Worm (Caenorhabditis elegans) whole organism, L2 larva: Measurements from ENCODE around the gene ttbk-4.
A peak's percentile ranks its signal among the peaks of the same experiment; 100 is the strongest.
"Not testable (repeated sequence)": the region's sequence is repeated elsewhere in the genome, so short reads cannot be mapped to it uniquely, and the experiment has no call there.

Source experiments
- F13H6.1 ChIP-seq: sonication (generic microtip); optimal IDR thresholded peaks from 2 replicates; lab custom pipeline; 2016; ENCODE audit warnings: missing genetic modification characterization, missing compliant biosample characterization
- R02D3.7 ChIP-seq: fragments of 150-350 bp; optimal IDR thresholded peaks from 2 replicates; lab custom pipeline; 2014; ENCODE audit warnings: missing biosample characterization, missing genetic modification characterization
- alr-1 ChIP-seq: fragments of 150-350 bp; optimal IDR thresholded peaks from 2 replicates; lab custom pipeline; 2014; ENCODE audit warnings: missing biosample characterization, missing genetic modification characterization
- aly-2 ChIP-seq: fragments of 150-350 bp; optimal IDR thresholded peaks from 2 replicates; lab custom pipeline; 2014; ENCODE audit warnings: missing biosample characterization, missing genetic modification characterization
- ama-1 ChIP-seq: fragments of 150-350 bp; optimal IDR thresholded peaks from 2 replicates; lab custom pipeline; 2018; ENCODE audit warnings: inconsistent platforms
- ceh-16 ChIP-seq: fragments of 150-350 bp; optimal IDR thresholded peaks from 2 replicates; lab custom pipeline; 2014; ENCODE audit warnings: missing biosample characterization, missing genetic modification characterization
- ceh-82 ChIP-seq: fragments of 150-350 bp; optimal IDR thresholded peaks from 2 replicates; lab custom pipeline; 2014; ENCODE audit warnings: missing biosample characterization, missing genetic modification characterization
- crh-2 ChIP-seq: sonication (generic microtip); optimal IDR thresholded peaks from 2 replicates; lab custom pipeline; 2017; ENCODE audit warnings: missing biosample characterization, missing genetic modification characterization
- dmd-4 ChIP-seq: sonication (generic microtip); optimal IDR thresholded peaks from 2 replicates; lab custom pipeline; 2017; ENCODE audit warnings: missing biosample characterization, missing genetic modification characterization
- egl-27 ChIP-seq: sonication (generic microtip); optimal IDR thresholded peaks from 3 replicates; lab custom pipeline; 2017; ENCODE audit warnings: missing biosample characterization, missing genetic modification reagents, missing genetic modification characterization
- elt-1 ChIP-seq: fragments of 150-350 bp; optimal IDR thresholded peaks from 2 replicates; lab custom pipeline; 2014; ENCODE audit warnings: missing biosample characterization, missing genetic modification characterization
- fos-1 ChIP-seq: fragments of 150-350 bp; optimal IDR thresholded peaks from 2 replicates; lab custom pipeline; 2014; ENCODE audit warnings: missing biosample characterization, missing genetic modification characterization
- lin-13 ChIP-seq: fragments of 150-350 bp; optimal IDR thresholded peaks from 2 replicates; lab custom pipeline; 2014; ENCODE audit warnings: missing biosample characterization, missing genetic modification reagents, missing genetic modification characterization
- mab-5 ChIP-seq: fragments of 150-350 bp; optimal IDR thresholded peaks from 2 replicates; lab custom pipeline; 2014; ENCODE audit warnings: missing biosample characterization, missing genetic modification characterization
- mbf-1 ChIP-seq: sonication (generic microtip); optimal IDR thresholded peaks from 2 replicates; lab custom pipeline; 2017; ENCODE audit warnings: missing biosample characterization, missing genetic modification characterization
- nhr-10 ChIP-seq: sonication (generic microtip); optimal IDR thresholded peaks from 2 replicates; lab custom pipeline; 2017; ENCODE audit warnings: missing biosample characterization, missing genetic modification characterization
- nhr-129 ChIP-seq: fragments of 150-350 bp; optimal IDR thresholded peaks from 2 replicates; lab custom pipeline; 2014; ENCODE audit warnings: missing biosample characterization, missing genetic modification characterization
- nhr-21 ChIP-seq: fragments of 150-350 bp; optimal IDR thresholded peaks from 2 replicates; lab custom pipeline; 2014; ENCODE audit warnings: missing biosample characterization, missing genetic modification characterization
- nhr-23 ChIP-seq: fragments of 150-350 bp; optimal IDR thresholded peaks from 2 replicates; lab custom pipeline; 2014; ENCODE audit warnings: missing biosample characterization, missing genetic modification reagents, missing genetic modification characterization
- nhr-237 ChIP-seq: fragments of 150-350 bp; optimal IDR thresholded peaks from 2 replicates; lab custom pipeline; 2014; ENCODE audit warnings: missing biosample characterization, missing genetic modification characterization
- nhr-25 ChIP-seq: fragments of 150-350 bp; sonication (generic microtip); optimal IDR thresholded peaks from 3 replicates; lab custom pipeline; 2014; ENCODE audit warnings: missing biosample characterization, missing genetic modification characterization
- nhr-77 ChIP-seq: fragments of 150-350 bp; optimal IDR thresholded peaks from 2 replicates; lab custom pipeline; 2014; ENCODE audit warnings: missing biosample characterization, missing genetic modification characterization
- peb-1 ChIP-seq: fragments of 150-350 bp; optimal IDR thresholded peaks from 2 replicates; lab custom pipeline; 2014; ENCODE audit warnings: missing biosample characterization, missing genetic modification characterization
- skn-1 ChIP-seq: sonication (generic microtip); optimal IDR thresholded peaks from 2 replicates; lab custom pipeline; 2017; ENCODE audit warnings: missing biosample characterization, missing genetic modification characterization
- sma-3 ChIP-seq: sonication (generic microtip); optimal IDR thresholded peaks from 2 replicates; lab custom pipeline; 2016; ENCODE audit warnings: missing genetic modification reagents, missing genetic modification characterization, missing compliant biosample characterization
- snpc-4 ChIP-seq: fragments of 150-350 bp; optimal IDR thresholded peaks from 2 replicates; lab custom pipeline; 2014; ENCODE audit warnings: missing biosample characterization, missing genetic modification characterization
- unc-39 ChIP-seq: fragments of 150-350 bp; optimal IDR thresholded peaks from 2 replicates; lab custom pipeline; 2014; ENCODE audit warnings: missing biosample characterization, missing genetic modification characterization
- unc-55 ChIP-seq: fragments of 150-350 bp; sonication (generic microtip); optimal IDR thresholded peaks from 3 replicates; lab custom pipeline; 2014; ENCODE audit warnings: missing biosample characterization, missing genetic modification reagents, missing genetic modification characterization
- unc-62 ChIP-seq: fragments of 150-350 bp; optimal IDR thresholded peaks from 2 replicates; lab custom pipeline; 2014; ENCODE audit warnings: missing biosample characterization, missing genetic modification reagents, missing genetic modification characterization
- ztf-11 ChIP-seq: sonication (generic microtip); optimal IDR thresholded peaks from 2 replicates; lab custom pipeline; 2017; ENCODE audit warnings: missing biosample characterization, missing genetic modification characterization
- ztf-4 ChIP-seq: fragments of 150-350 bp; optimal IDR thresholded peaks from 2 replicates; lab custom pipeline; 2014; ENCODE audit warnings: missing biosample characterization, missing genetic modification characterization

Gene ttbk-4

DNA sequence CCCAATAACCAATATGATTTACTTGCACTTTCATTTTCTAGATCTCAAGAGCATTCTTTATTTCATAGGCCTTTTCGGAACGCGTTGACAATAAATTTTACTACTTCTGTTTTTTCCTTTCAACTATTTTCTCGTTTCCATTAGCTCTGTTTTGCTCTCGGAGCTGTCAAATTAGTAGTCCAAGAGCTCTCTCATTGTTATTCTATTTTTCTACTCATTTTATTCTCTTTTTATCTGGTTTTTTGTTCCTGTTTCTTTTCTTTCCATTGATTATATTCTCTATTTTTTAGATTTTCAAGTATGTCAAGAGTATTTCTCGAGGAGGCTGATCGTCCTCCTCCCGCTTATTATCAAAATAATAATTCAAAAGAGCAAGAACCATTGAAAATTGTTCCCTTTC lies 27.8 kb downstream of the ttbk-4 start, which contains the start of gene T04B2.3:
TSS of gene T04B2.3 (plus strand) at position 301 of the 400 bp plus-strand sequence.
- no peak for TF ChIP-seq peb-1
- TF ChIP-seq ceh-16 (tag; lab: Kevin White, UChicago): no peak
- no peak for TF ChIP-seq ztf-4 (tag; lab: Kevin White, UChicago)
- TF ChIP-seq sma-3 (GFP tag; lab: Kevin White, UChicago): no peak
- no peak for TF ChIP-seq lin-13
- TF ChIP-seq R02D3.7 (tag; lab: Kevin White, UChicago): no peak
- TF ChIP-seq alr-1 (tag; lab: Kevin White, UChicago): no peak

DNA sequence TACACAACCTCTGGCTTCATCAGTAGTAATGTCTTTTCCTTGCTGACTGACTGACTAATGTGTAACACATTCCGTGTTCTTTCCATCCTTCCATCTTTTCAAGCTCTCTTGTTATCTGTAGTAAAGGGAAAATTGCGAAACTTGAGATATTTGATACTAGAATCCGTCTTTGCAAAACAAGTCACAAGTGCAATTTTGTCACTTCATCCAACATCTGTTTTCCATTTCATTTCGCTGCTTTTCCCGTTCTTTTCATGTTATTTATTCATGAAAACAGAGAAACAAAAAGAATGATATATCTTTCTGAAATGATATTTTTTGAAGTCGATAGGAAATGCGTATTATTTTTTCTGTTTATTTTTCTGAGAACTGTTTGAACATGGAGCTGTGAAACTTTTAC lies 28.9 kb downstream of the ttbk-4 start:
- TF ChIP-seq nhr-23 (tag; lab: Kevin White, UChicago): no peak
- TF ChIP-seq unc-55 (GFP tag; lab: Kevin White, UChicago): peak; percentile 54
- TF ChIP-seq ceh-16 (tag; lab: Kevin White, UChicago): no peak
- peak; percentile 10 for TF ChIP-seq nhr-129 (tag; lab: Kevin White, UChicago)
- TF ChIP-seq nhr-25 (tag; lab: Kevin White, UChicago): no peak

DNA sequence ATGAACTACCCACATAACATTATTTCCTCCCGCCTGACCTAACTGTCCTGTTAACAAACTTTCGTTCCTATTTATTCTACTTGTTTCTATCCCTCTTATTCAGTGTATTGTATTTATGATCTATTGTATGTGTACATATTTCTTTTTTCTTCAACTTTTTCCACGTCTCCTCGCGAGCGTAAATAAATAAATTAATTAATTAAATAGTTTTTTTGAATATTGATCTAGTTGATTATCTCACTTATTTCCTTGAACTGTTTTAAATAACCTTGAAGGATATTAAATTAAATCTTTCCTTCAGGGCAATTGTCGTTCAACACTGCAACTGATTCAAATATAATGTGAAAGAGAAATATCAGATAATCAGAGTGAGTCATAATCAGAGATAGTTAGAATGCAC lies 32.1 kb downstream of the ttbk-4 start, which contains the start of gene frk-1:
TSS of gene frk-1 (plus strand) at position 301 of the 400 bp plus-strand sequence.
- no peak for TF ChIP-seq unc-62
- TF ChIP-seq ama-1 (lab: Kevin White, UChicago): no peak
- no peak for TF ChIP-seq mbf-1 (tag; lab: Kevin White, UChicago)

DNA sequence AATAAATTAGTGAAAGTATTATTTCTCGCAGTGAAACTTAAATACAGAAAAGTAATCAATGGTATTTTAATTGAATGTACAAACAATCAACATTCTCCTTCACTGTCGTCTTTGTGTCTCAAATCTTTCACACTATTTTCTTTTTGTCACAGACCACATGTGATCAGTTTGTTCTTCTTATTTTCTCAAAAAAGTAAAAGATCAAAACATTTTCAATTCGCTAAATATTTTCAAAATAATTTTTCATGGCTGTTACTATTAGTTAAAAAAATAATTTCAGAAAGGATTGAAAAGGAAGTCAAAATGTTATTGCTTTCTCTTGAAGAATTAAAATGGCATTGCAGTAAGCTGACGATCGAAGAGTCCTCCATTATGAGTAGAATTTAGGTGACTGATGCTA lies 34.1 kb downstream of the ttbk-4 start, which contains the start of gene dhs-31:
TSS of gene dhs-31 (minus strand) at position 101 of the 400 bp plus-strand sequence.
- no peak for TF ChIP-seq egl-27 (tag; lab: Kevin White, UChicago)
- no peak for TF ChIP-seq dmd-4 (tag; lab: Kevin White, UChicago)
- no peak for TF ChIP-seq nhr-77

DNA sequence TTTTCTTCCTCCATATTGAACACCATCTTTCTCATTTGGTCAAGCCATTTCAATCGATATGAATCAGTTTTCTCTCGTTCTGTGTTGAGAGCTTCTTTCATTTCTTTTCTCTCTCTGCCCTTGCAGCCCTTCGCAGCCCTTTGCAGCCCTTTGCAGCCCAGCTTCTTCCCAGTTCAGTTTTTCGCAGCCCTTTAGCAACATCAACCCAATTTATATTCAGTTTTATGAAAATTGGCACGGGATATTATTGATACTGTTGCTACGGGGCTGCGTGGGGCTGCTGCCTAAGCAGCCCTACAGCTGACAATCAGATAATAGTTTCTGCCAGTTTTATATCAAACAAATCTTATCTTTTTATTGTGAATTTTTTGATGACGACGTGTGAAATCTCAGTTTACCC lies 38.0 kb downstream of the ttbk-4 start, which contains the start of gene F44D12.10:
TSS of gene F44D12.10 (minus strand) at position 101 of the 400 bp plus-strand sequence.
- TF ChIP-seq crh-2 (tag; lab: Kevin White, UChicago): no peak

DNA sequence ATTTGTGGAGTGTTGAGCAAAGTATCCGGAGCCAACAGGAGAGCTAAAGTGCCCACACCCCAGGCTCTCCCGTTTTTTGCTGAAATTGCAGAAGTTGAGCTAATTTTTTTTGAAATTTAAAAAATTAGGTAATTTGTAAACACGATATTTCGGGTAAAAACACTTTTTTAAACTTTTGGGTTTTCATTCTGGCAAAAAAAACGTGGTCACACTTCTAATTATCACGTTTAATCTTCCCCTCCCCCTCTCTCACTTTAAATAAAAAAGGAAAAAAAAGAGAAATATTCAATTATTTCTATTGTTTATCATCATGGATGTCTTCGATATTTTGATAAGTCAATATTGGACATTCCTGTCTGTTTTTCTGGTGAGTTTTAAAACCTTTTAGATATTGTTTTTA lies 41.9 kb downstream of the ttbk-4 start, which contains the start of gene F44D12.6:
TSS of gene F44D12.6 (plus strand) at position 301 of the 400 bp plus-strand sequence.
- TF ChIP-seq nhr-237 (tag; lab: Kevin White, UChicago) (no peak), F13H6.1 (no peak), aly-2 (tag; lab: Kevin White, UChicago) (no peak), ztf-4 (tag; lab: Kevin White, UChicago) (no peak), mab-5 (tag; lab: Kevin White, UChicago) (no peak), unc-39 (tag; lab: Kevin White, UChicago) (no peak), snpc-4 (tag; lab: Kevin White, UChicago) (no peak), ztf-11 (tag; lab: Kevin White, UChicago) (no peak), nhr-21 (no peak), ceh-82 (no peak), lin-13 (no peak), nhr-77 (no peak), elt-1 (tag; lab: Kevin White, UChicago) (no peak), egl-27 (tag; lab: Kevin White, UChicago) (no peak), nhr-10 (tag; lab: Kevin White, UChicago) (no peak)

DNA sequence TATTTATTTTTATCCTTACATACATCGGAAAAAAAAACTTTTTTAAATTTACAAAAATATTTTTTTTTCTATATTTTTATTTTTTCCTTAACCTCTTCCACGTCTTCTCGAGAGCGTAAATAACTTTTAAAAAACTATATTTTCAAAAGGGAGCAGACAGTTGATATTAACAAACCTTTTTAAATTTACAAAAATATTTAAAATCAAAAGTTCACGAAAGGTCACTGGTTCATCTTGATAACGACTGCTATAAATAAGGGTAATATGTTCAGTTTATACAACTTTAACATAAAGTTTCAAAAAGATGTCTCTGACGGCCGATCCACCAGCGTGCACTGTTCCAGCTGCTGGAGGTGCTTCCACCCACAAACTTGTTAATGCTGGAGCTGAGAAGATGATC lies 46.2 kb downstream of the ttbk-4 start, which contains the start of the genes F44D12.16 and msd-2:
TSS of gene F44D12.16 (plus strand) at position 301 of the 400 bp plus-strand sequence.
TSS of gene msd-2 (plus strand) at position 305 of the 400 bp plus-strand sequence.
- not testable (repeated sequence) for TF ChIP-seq skn-1; fos-1 (tag; lab: Kevin White, UChicago); nhr-10 (tag; lab: Kevin White, UChicago)
- TF ChIP-seq, all 48 proteins: peak for 0; not testable (repeated sequence) for 48
